Fruit fly (Drosophila melanogaster) whole organism, embryonic: Measurements from ENCODE around the gene CG15200.
A peak's percentile ranks its signal among the peaks of the same experiment; 100 is the strongest.

Experiments used
- Abd-B ChIP-seq: fragments of 200-800 bp; sonication (Bioruptor generic); optimal IDR thresholded peaks from 2 replicates; lab custom pipeline; 2018; ENCODE audit warnings: missing biosample characterization, mild to moderate bottlenecking, missing genetic modification characterization, moderate library complexity
- CG11085 ChIP-seq: fragments of 200-800 bp; sonication (Bioruptor generic); IDR thresholded peaks from 2 replicates; pipeline ENCODE4 v1.3.6; 2022; ENCODE audit warnings: missing biosample characterization, missing genetic modification characterization
- CG11093 ChIP-seq: fragments of 200-800 bp; sonication (Bioruptor generic); IDR thresholded peaks from 3 replicates; pipeline ENCODE4 v1.3.6; 2022; ENCODE audit warnings: missing biosample characterization, missing genetic modification characterization
- CG11456 ChIP-seq: fragments of 200-800 bp; sonication (Bioruptor generic); IDR thresholded peaks from 3 replicates; pipeline ENCODE4 v1.3.6; 2022; ENCODE audit warnings: missing biosample characterization, missing genetic modification characterization
- CG12299 ChIP-seq: fragments of 200-800 bp; sonication (Bioruptor generic); optimal IDR thresholded peaks from 2 replicates; lab custom pipeline; 2018; ENCODE audit warnings: missing biosample characterization, mild to moderate bottlenecking, missing genetic modification characterization
- CG12659 ChIP-seq: fragments of 200-800 bp; sonication (Bioruptor generic); optimal IDR thresholded peaks from 3 replicates; lab custom pipeline; 2017; ENCODE audit warnings: mild to moderate bottlenecking, missing biosample characterization, missing genetic modification reagents, missing genetic modification characterization
- CG13424 ChIP-seq: fragments of 200-800 bp; sonication (Bioruptor generic); optimal IDR thresholded peaks from 2 replicates; lab custom pipeline; 2019; ENCODE audit warnings: missing biosample characterization, mild to moderate bottlenecking, missing genetic modification characterization, moderate library complexity
- CG15269 ChIP-seq: fragments of 200-800 bp; sonication (Bioruptor generic); optimal IDR thresholded peaks from 2 replicates; lab custom pipeline; 2018; ENCODE audit warnings: missing biosample characterization, mild to moderate bottlenecking, missing genetic modification characterization, moderate library complexity
- CG16815 ChIP-seq: fragments of 200-800 bp; sonication (Bioruptor generic); optimal IDR thresholded peaks from 3 replicates; lab custom pipeline; 2017; ENCODE audit warnings: missing biosample characterization, mild to moderate bottlenecking, missing genetic modification characterization
- CG17829 ChIP-seq: fragments of 200-800 bp; optimal IDR thresholded peaks from 2 replicates; lab custom pipeline; 2019; ENCODE audit warnings: missing biosample characterization, mild to moderate bottlenecking, missing genetic modification characterization, moderate library complexity
- CG2202 ChIP-seq: fragments of 200-800 bp; sonication (Bioruptor generic); optimal IDR thresholded peaks from 2 replicates; lab custom pipeline; 2018; ENCODE audit warnings: missing biosample characterization, mild to moderate bottlenecking, missing genetic modification characterization
- CG2712 ChIP-seq: fragments of 200-800 bp; optimal IDR thresholded peaks from 3 replicates; lab custom pipeline; 2019; ENCODE audit warnings: missing biosample characterization, mild to moderate bottlenecking, missing genetic modification characterization, moderate library complexity
- CG34376 ChIP-seq: fragments of 200-800 bp; sonication (Bioruptor generic); optimal IDR thresholded peaks from 2 replicates; lab custom pipeline; 2018; ENCODE audit warnings: missing biosample characterization, mild to moderate bottlenecking, missing genetic modification characterization
- CG5953 ChIP-seq: fragments of 200-800 bp; sonication (Bioruptor generic); IDR thresholded peaks from 2 replicates; pipeline ENCODE4 v1.3.6; 2022; ENCODE audit warnings: missing biosample characterization, missing genetic modification characterization
- CG7271 ChIP-seq: fragments of 200-800 bp; sonication (Bioruptor generic); optimal IDR thresholded peaks from 2 replicates; lab custom pipeline; 2018; ENCODE audit warnings: missing biosample characterization, mild to moderate bottlenecking, missing genetic modification characterization, moderate library complexity
- CG8281 ChIP-seq: fragments of 200-800 bp; sonication (Bioruptor generic); optimal IDR thresholded peaks from 2 replicates; lab custom pipeline; 2018; ENCODE audit warnings: missing biosample characterization, mild to moderate bottlenecking, missing genetic modification characterization, moderate library complexity
- Deaf1 ChIP-seq: fragments of 200-800 bp; optimal IDR thresholded peaks from 3 replicates; lab custom pipeline; 2019; ENCODE audit warnings: missing biosample characterization, mild to moderate bottlenecking, missing genetic modification characterization, moderate library complexity
- ERR ChIP-seq: fragments of 200-800 bp; sonication (Bioruptor generic); optimal IDR thresholded peaks from 2 replicates; lab custom pipeline; 2016; ENCODE audit warnings: missing biosample characterization, missing genetic modification characterization
- Eip74EF ChIP-seq, 2 experiments: fragments of 200-800 bp in 1 of 2; fragments of >200 bp in 1 of 2; sonication (Bioruptor generic) in 1 of 2; optimal IDR thresholded peaks; 2 replicates each; lab custom pipeline; 2017 to 2019; ENCODE audit warnings: missing biosample characterization in 2 of 2, missing genetic modification characterization in 2 of 2, mild to moderate bottlenecking in 1 of 2, moderate library complexity in 1 of 2
- HLH54F ChIP-seq: fragments of 200-800 bp; sonication (Bioruptor generic); optimal IDR thresholded peaks from 3 replicates; lab custom pipeline; 2016; ENCODE audit warnings: missing biosample characterization, missing genetic modification characterization
- HmgD ChIP-seq: fragments of 200-800 bp; sonication (Bioruptor generic); optimal IDR thresholded peaks from 3 replicates; lab custom pipeline; 2016; ENCODE audit warnings: missing biosample characterization, missing genetic modification characterization
- Hmr ChIP-seq: fragments of 200-800 bp; sonication (Bioruptor generic); optimal IDR thresholded peaks from 3 replicates; lab custom pipeline; 2017; ENCODE audit warnings: mild to moderate bottlenecking, missing biosample characterization, missing genetic modification reagents, missing genetic modification characterization
- Max ChIP-seq: fragments of 200-800 bp; sonication (Bioruptor generic); optimal IDR thresholded peaks from 2 replicates; lab custom pipeline; 2016; ENCODE audit warnings: missing biosample characterization, mild to moderate bottlenecking, missing genetic modification characterization
- Med ChIP-seq: fragments of 200-800 bp; sonication (Bioruptor generic); peaks from one replicate; lab custom pipeline; 2016; ENCODE audit warnings: missing biosample characterization, missing genetic modification characterization, mild to moderate bottlenecking, inconsistent platforms, moderate library complexity
- Trl ChIP-seq, 3 experiments: fragments of >200 bp in 2 of 3; fragments of 200-800 bp in 1 of 3; sonication (Bioruptor generic) in 1 of 3; optimal IDR thresholded peaks; 2 replicates in 1 of 3; 3 replicates in 2 of 3; lab custom pipeline; 2016 to 2017; ENCODE audit warnings: missing biosample characterization in 1 of 3, missing genetic modification characterization in 1 of 3
- ara ChIP-seq: fragments of 200-800 bp; sonication (Bioruptor generic); IDR thresholded peaks from 2 replicates; pipeline ENCODE4 v1.3.6; 2022; ENCODE audit warnings: missing biosample characterization, missing genetic modification characterization
- ase ChIP-seq: fragments of 200-800 bp; sonication (Bioruptor generic); IDR thresholded peaks from 3 replicates; pipeline ENCODE4 v1.3.6; 2022; ENCODE audit warnings: missing biosample characterization, missing genetic modification characterization
- caup ChIP-seq: fragments of 200-800 bp; sonication (Bioruptor generic); optimal IDR thresholded peaks from 3 replicates; lab custom pipeline; 2017; ENCODE audit warnings: missing biosample characterization, mild to moderate bottlenecking, missing genetic modification characterization, moderate library complexity; ENCODE audit not compliant: severe bottlenecking
- dm ChIP-seq: fragments of 200-800 bp; sonication (Bioruptor generic); optimal IDR thresholded peaks from 3 replicates; lab custom pipeline; 2016; ENCODE audit warnings: missing biosample characterization, missing genetic modification characterization
- dmrt99B ChIP-seq: fragments of 200-800 bp; sonication (Bioruptor generic); optimal IDR thresholded peaks from 2 replicates; lab custom pipeline; 2018; ENCODE audit warnings: missing biosample characterization, mild to moderate bottlenecking, missing genetic modification characterization, moderate library complexity
- grau ChIP-seq: fragments of 200-800 bp; optimal IDR thresholded peaks from 3 replicates; lab custom pipeline; 2019; ENCODE audit warnings: missing biosample characterization, mild to moderate bottlenecking, missing genetic modification characterization, moderate library complexity
- gro ChIP-seq: fragments of 200-800 bp; sonication (Bioruptor generic); optimal IDR thresholded peaks from 2 replicates; lab custom pipeline; 2016; ENCODE audit warnings: missing biosample characterization, missing genetic modification characterization
- hth ChIP-seq: fragments of >200 bp; optimal IDR thresholded peaks from 2 replicates; lab custom pipeline; 2017; ENCODE audit warnings: inconsistent platforms
- knrl ChIP-seq: fragments of 200-800 bp; sonication (Bioruptor generic); IDR thresholded peaks from 3 replicates; pipeline ENCODE4 v1.3.6; 2022; ENCODE audit warnings: missing biosample characterization, missing genetic modification characterization; ENCODE audit not compliant: partially characterized antibody
- lab ChIP-seq: fragments of 200-800 bp; sonication (Bioruptor generic); optimal IDR thresholded peaks from 3 replicates; lab custom pipeline; 2017; ENCODE audit warnings: missing biosample characterization, missing genetic modification characterization, mild to moderate bottlenecking, moderate library complexity, missing genetic modification reagents
- mam ChIP-seq: fragments of 200-800 bp; sonication (Bioruptor generic); optimal IDR thresholded peaks from 3 replicates; lab custom pipeline; 2016; ENCODE audit warnings: missing biosample characterization, missing genetic modification characterization
- nerfin-1 ChIP-seq: fragments of 200-800 bp; sonication (Bioruptor generic); optimal IDR thresholded peaks from 3 replicates; lab custom pipeline; 2019; ENCODE audit warnings: missing biosample characterization, mild to moderate bottlenecking, missing genetic modification characterization, moderate library complexity
- nom ChIP-seq: fragments of 200-800 bp; sonication (Bioruptor generic); optimal IDR thresholded peaks from 2 replicates; lab custom pipeline; 2017; ENCODE audit warnings: missing biosample characterization, missing genetic modification characterization, mild to moderate bottlenecking, moderate library complexity, missing genetic modification reagents
- oc ChIP-seq: fragments of 200-800 bp; sonication (Bioruptor generic); optimal IDR thresholded peaks from 2 replicates; lab custom pipeline; 2018; ENCODE audit warnings: missing biosample characterization, mild to moderate bottlenecking, missing genetic modification characterization, moderate library complexity
- onecut ChIP-seq: fragments of 200-800 bp; sonication (Bioruptor generic); IDR thresholded peaks from 2 replicates; pipeline ENCODE4 v1.3.6; 2022; ENCODE audit warnings: missing biosample characterization, missing genetic modification characterization
- pfk ChIP-seq: fragments of 200-800 bp; sonication (Bioruptor generic); optimal IDR thresholded peaks from 2 replicates; lab custom pipeline; 2018; ENCODE audit warnings: missing biosample characterization, mild to moderate bottlenecking, missing genetic modification characterization, moderate library complexity
- row ChIP-seq: fragments of 200-800 bp; sonication (Bioruptor generic); IDR thresholded peaks from 3 replicates; pipeline ENCODE4 v1.3.6; 2022; ENCODE audit warnings: missing biosample characterization, missing genetic modification characterization
- sens ChIP-seq: fragments of 200-800 bp; sonication (Bioruptor generic); peaks from one replicate; lab custom pipeline; 2016; ENCODE audit warnings: missing biosample characterization, missing genetic modification characterization
- ssp ChIP-seq: fragments of 200-800 bp; sonication (Bioruptor generic); IDR thresholded peaks from 2 replicates; pipeline ENCODE4 v1.3.6; 2022; ENCODE audit warnings: missing biosample characterization, missing genetic modification characterization
- tna ChIP-seq: fragments of 200-800 bp; sonication (Bioruptor generic); IDR thresholded peaks from 2 replicates; pipeline ENCODE4 v1.3.6; 2022; ENCODE audit warnings: missing biosample characterization, missing genetic modification characterization; ENCODE audit not compliant: partially characterized antibody

Gene CG15200

dm6 chrX:11155808-11156589, 26.7 kb upstream of the CG15200 start (continued):
- TF ChIP-seq dmrt99B (tag; lab: Kevin White, UChicago), result peak; percentile 19
- peak; percentile 36 for TF ChIP-seq CG13424 (tag; lab: Kevin White, UChicago)
- TF ChIP-seq Trl (optimal IDR thresholded peaks at IDR 0.05; lab: Kevin White, UChicago), result peak; percentile 7 to 33
- no peak for TF ChIP-seq Trl (GFP tag; optimal IDR thresholded peaks at IDR 0.05; lab: Kevin White, UChicago)
- TF ChIP-seq lab, result peak; percentile 41
- peak; percentile 28 for TF ChIP-seq CG2712 (tag; lab: Kevin White, UChicago)
- TF ChIP-seq ERR (GFP tag; lab: Kevin White, UChicago), result no peak
- no peak for TF ChIP-seq CG34376 (GFP tag; lab: Kevin White, UChicago)
- peak; percentile 37 for TF ChIP-seq grau (tag; lab: Kevin White, UChicago)
- no peak for TF ChIP-seq dm (GFP tag; lab: Kevin White, UChicago)
- TF ChIP-seq CG11456 (GFP tag; lab: Robert Waterston, UW), result no peak
- peak; percentile 10 for TF ChIP-seq caup (GFP tag; lab: Kevin White, UChicago)
- TF ChIP-seq nom (GFP tag; lab: Kevin White, UChicago), result no peak
- TF ChIP-seq Abd-B, result no peak
- TF ChIP-seq, all 482 proteins: peak for 37

- TF ChIP-seq CG12659 (GFP tag; lab: Kevin White, UChicago) (no peak), tna (GFP tag; lab: Robert Waterston, UW) (no peak), CG7271 (tag; lab: Kevin White, UChicago) (no peak), Deaf1 (tag; lab: Kevin White, UChicago) (peak; percentile 9), CG11085 (GFP tag; lab: Robert Waterston, UW) (no peak), CG5953 (GFP tag; lab: Robert Waterston, UW) (no peak), HLH54F (GFP tag; lab: Kevin White, UChicago) (no peak), CG2202 (tag; lab: Kevin White, UChicago) (no peak), onecut (GFP tag; lab: Robert Waterston, UW) (peak; percentile 23; the same call in 1 of the 2 replicates), CG16815 (GFP tag; lab: Kevin White, UChicago) (no peak), gro (GFP tag; lab: Kevin White, UChicago) (no peak), CG11093 (GFP tag; lab: Robert Waterston, UW) (no peak), CG8281 (tag; lab: Kevin White, UChicago) (no peak), ara (GFP tag; lab: Robert Waterston, UW) (no peak), CG15269 (tag; lab: Kevin White, UChicago) (no peak), ase (GFP tag; lab: Robert Waterston, UW) (no peak), nerfin-1 (tag; lab: Kevin White, UChicago) (no peak), HmgD (GFP tag; lab: Kevin White, UChicago) (no peak), row (GFP tag; lab: Robert Waterston, UW) (0 out of 3 replicates have a peak, but pooled peaks have one; percentile 17), Hmr (GFP tag; lab: Kevin White, UChicago) (no peak), hth (lab: Kevin White, UChicago) (no peak), knrl (GFP tag; lab: Robert Waterston, UW) (no peak), Med (peak; percentile 46), ssp (GFP tag; lab: Robert Waterston, UW) (no peak), pfk (GFP tag; lab: Kevin White, UChicago) (no peak), Eip74EF (GFP tag; optimal IDR thresholded peaks at IDR 0.05; lab: Kevin White, UChicago) (no peak), CG17829 (tag; lab: Kevin White, UChicago) (no peak), Max (no peak), sens (GFP tag; lab: Kevin White, UChicago) (peak; percentile 63), oc (tag; lab: Kevin White, UChicago) (no peak), CG12299 (no peak), mam (GFP tag; lab: Kevin White, UChicago) (no peak)
Measured at dm6 chrX:11159710-11160446, 22.9 kb upstream of the CG15200 start, which contains the start of gene CG32668. TSS of gene CG32668 (minus strand) at chrX:11159760.
